Worm (Caenorhabditis elegans) whole organism, L4 larva: Measurements from ENCODE around the gene rnf-113.
A peak's percentile ranks its signal among the peaks of the same experiment; 100 is the strongest.

Experiments used
- F37D6.2 ChIP-seq: sonication (generic microtip); optimal IDR thresholded peaks from 2 replicates; lab custom pipeline; 2016; ENCODE audit warnings: mild to moderate bottlenecking, missing genetic modification characterization, missing compliant biosample characterization
- F44E2.7 ChIP-seq: fragments of 200-800 bp; sonication (Bioruptor generic); IDR thresholded peaks from 2 replicates; pipeline ENCODE4 v2.1.2; 2022; ENCODE audit warnings: missing genetic modification characterization, missing compliant biosample characterization
- F49E8.2 ChIP-seq: sonication (generic microtip); optimal IDR thresholded peaks from 2 replicates; lab custom pipeline; 2016; ENCODE audit warnings: missing compliant biosample characterization, mild to moderate bottlenecking, missing genetic modification characterization, borderline replicate concordance
- R02D3.7 ChIP-seq: fragments of 150-350 bp; sonication (generic microtip); optimal IDR thresholded peaks from 3 replicates; lab custom pipeline; 2014; ENCODE audit warnings: missing biosample characterization, missing genetic modification characterization
- T20F7.1 ChIP-seq: fragments of 200-800 bp; sonication (Bioruptor generic); optimal IDR thresholded peaks from 2 replicates; lab custom pipeline; 2018; ENCODE audit warnings: mild to moderate bottlenecking, missing genetic modification characterization, missing compliant biosample characterization
- T26A8.4 ChIP-seq: fragments of 200-800 bp; sonication (Bioruptor generic); IDR thresholded peaks from 2 replicates; pipeline ENCODE4 v1.3.6; 2022; ENCODE audit warnings: missing genetic modification characterization, missing compliant biosample characterization
- Y105C5A.15 ChIP-seq: fragments of 200-800 bp; sonication (Bioruptor generic); IDR thresholded peaks from 2 replicates; pipeline ENCODE4 v1.3.6; 2022; ENCODE audit warnings: missing genetic modification characterization, missing compliant biosample characterization
- Y48G9A.11 ChIP-seq: fragments of 200-800 bp; sonication (Bioruptor generic); IDR thresholded peaks from 2 replicates; pipeline ENCODE4 v1.3.6; 2022; ENCODE audit warnings: missing genetic modification reagents, missing genetic modification characterization, missing compliant biosample characterization
- ZK337.2 ChIP-seq: fragments of 200-800 bp; sonication (Bioruptor generic); IDR thresholded peaks from 2 replicates; pipeline ENCODE4 v1.3.6; 2022; ENCODE audit warnings: missing genetic modification reagents, missing genetic modification characterization, missing compliant biosample characterization
- ZK546.5 ChIP-seq, 2 experiments: sonication (generic microtip); optimal IDR thresholded peaks; 2 replicates each; lab custom pipeline; 2017; ENCODE audit warnings: missing biosample characterization in 2 of 2, missing genetic modification characterization in 2 of 2
- aha-1 ChIP-seq: fragments of 150-350 bp; peaks from one replicate; lab custom pipeline; 2014; ENCODE audit warnings: missing biosample characterization, missing genetic modification characterization
- ama-1 ChIP-seq: fragments of 150-350 bp; optimal IDR thresholded peaks from 2 replicates; lab custom pipeline; 2014; ENCODE audit warnings: inconsistent platforms, mixed read lengths
- ceh-28 ChIP-seq: fragments of 150-350 bp; optimal IDR thresholded peaks from 2 replicates; lab custom pipeline; 2014; ENCODE audit warnings: missing biosample characterization, missing genetic modification reagents, missing genetic modification characterization
- ceh-82 ChIP-seq: sonication (generic microtip); optimal IDR thresholded peaks from 2 replicates; lab custom pipeline; 2017; ENCODE audit warnings: missing biosample characterization, missing genetic modification characterization
- ces-1 ChIP-seq: fragments of 150-350 bp; sonication (generic microtip); optimal IDR thresholded peaks from 4 replicates; lab custom pipeline; 2014; ENCODE audit warnings: missing biosample characterization, missing genetic modification reagents, missing genetic modification characterization
- ctbp-1 ChIP-seq: fragments of 200-800 bp; sonication (Bioruptor generic); IDR thresholded peaks from 2 replicates; pipeline ENCODE4 v1.3.6; 2022; ENCODE audit warnings: missing genetic modification reagents, missing genetic modification characterization, missing compliant biosample characterization
- daf-16 ChIP-seq, 3 experiments: sonication (generic microtip); optimal IDR thresholded peaks; 2 replicates each; lab custom pipeline; 2016 to 2017; ENCODE audit warnings: missing genetic modification characterization in 3 of 3, missing genetic modification reagents in 3 of 3, mild to moderate bottlenecking in 2 of 3, missing compliant biosample characterization in 2 of 3, missing biosample characterization in 1 of 3, moderate library complexity in 1 of 3
- daf-8 ChIP-seq: fragments of 200-800 bp; sonication (Bioruptor generic); IDR thresholded peaks from 2 replicates; pipeline ENCODE4 v1.3.6; 2022; ENCODE audit warnings: missing genetic modification characterization, missing compliant biosample characterization
- dmd-8 ChIP-seq: fragments of 200-800 bp; sonication (Bioruptor generic); IDR thresholded peaks from 2 replicates; pipeline ENCODE4 v1.3.6; 2022; ENCODE audit warnings: missing genetic modification characterization, missing compliant biosample characterization
- dve-1 ChIP-seq: sonication (generic microtip); optimal IDR thresholded peaks from 2 replicates; lab custom pipeline; 2017; ENCODE audit warnings: antibody characterized with exemption, mild to moderate bottlenecking, missing genetic modification characterization, missing compliant biosample characterization; ENCODE audit not compliant: insufficient read depth
- egl-27 ChIP-seq: sonication (generic microtip); optimal IDR thresholded peaks from 3 replicates; lab custom pipeline; 2017; ENCODE audit warnings: missing biosample characterization, missing genetic modification reagents, missing genetic modification characterization
- hlh-11 ChIP-seq: fragments of 200-800 bp; sonication (Bioruptor generic); optimal IDR thresholded peaks from 2 replicates; lab custom pipeline; 2018; ENCODE audit warnings: mild to moderate bottlenecking, missing genetic modification characterization, missing compliant biosample characterization
- lin-1 ChIP-seq: fragments of 200-800 bp; sonication (Bioruptor generic); IDR thresholded peaks from 2 replicates; pipeline ENCODE4 v1.3.6; 2022; ENCODE audit warnings: missing genetic modification reagents, missing genetic modification characterization, missing compliant biosample characterization
- lin-13 ChIP-seq: fragments of 150-350 bp; optimal IDR thresholded peaks from 2 replicates; lab custom pipeline; 2014; ENCODE audit warnings: missing biosample characterization, missing genetic modification reagents, missing genetic modification characterization
- lin-15B ChIP-seq: fragments of 150-350 bp; sonication (generic microtip); optimal IDR thresholded peaks from 3 replicates; lab custom pipeline; 2014; ENCODE audit warnings: missing biosample characterization, missing genetic modification characterization
- lin-39 ChIP-seq: fragments of 150-350 bp; optimal IDR thresholded peaks from 2 replicates; lab custom pipeline; 2014; ENCODE audit warnings: missing biosample characterization, missing genetic modification reagents, missing genetic modification characterization
- lir-3 ChIP-seq: sonication (generic microtip); optimal IDR thresholded peaks from 2 replicates; lab custom pipeline; 2016; ENCODE audit warnings: mild to moderate bottlenecking, missing genetic modification characterization, missing compliant biosample characterization
- madf-5 ChIP-seq, 2 experiments: fragments of 200-800 bp; sonication (Bioruptor generic); IDR thresholded peaks; 2 replicates each; pipeline ENCODE4 v1.3.6; 2022; ENCODE audit warnings: missing compliant biosample characterization in 2 of 2, missing genetic modification characterization in 2 of 2
- madf-9 ChIP-seq: fragments of 200-800 bp; sonication (Bioruptor generic); conservative IDR thresholded peaks from 2 replicates; pipeline ENCODE4 v1.3.6; 2022; ENCODE audit warnings: missing genetic modification reagents, missing genetic modification characterization, missing compliant biosample characterization
- mdt-29 ChIP-seq: fragments of 200-800 bp; sonication (Bioruptor generic); IDR thresholded peaks from 2 replicates; pipeline ENCODE4 v1.3.6; 2022; ENCODE audit warnings: missing genetic modification reagents, missing genetic modification characterization, missing compliant biosample characterization
- mes-2 ChIP-seq: sonication (generic microtip); optimal IDR thresholded peaks from 2 replicates; lab custom pipeline; 2016; ENCODE audit warnings: missing genotype, mild to moderate bottlenecking, missing genetic modification characterization, missing compliant biosample characterization; ENCODE audit not compliant: poor library complexity, severe bottlenecking
- nhr-102 ChIP-seq: sonication (generic microtip); optimal IDR thresholded peaks from 2 replicates; lab custom pipeline; 2016; ENCODE audit warnings: mild to moderate bottlenecking, missing genetic modification characterization, moderate library complexity, missing compliant biosample characterization
- nhr-237 ChIP-seq: sonication (generic microtip); optimal IDR thresholded peaks from 2 replicates; lab custom pipeline; 2017; ENCODE audit warnings: missing biosample characterization, missing genetic modification characterization
- nhr-41 ChIP-seq: fragments of 200-800 bp; sonication (Bioruptor generic); IDR thresholded peaks from 2 replicates; pipeline ENCODE4 v1.3.6; 2022; ENCODE audit warnings: missing genetic modification reagents, missing genetic modification characterization, missing compliant biosample characterization
- nhr-42 ChIP-seq: fragments of 200-800 bp; sonication (Bioruptor generic); IDR thresholded peaks from 2 replicates; pipeline ENCODE4 v1.3.6; 2022; ENCODE audit warnings: missing genetic modification characterization, missing compliant biosample characterization
- nhr-76 ChIP-seq: fragments of 150-350 bp; optimal IDR thresholded peaks from 2 replicates; lab custom pipeline; 2014; ENCODE audit warnings: missing biosample characterization, missing genetic modification characterization
- pha-4 ChIP-seq, 2 experiments: fragments of 150-350 bp in 1 of 2; fragments of 200-800 bp in 1 of 2; sonication (Bioruptor generic) in 1 of 2; IDR thresholded peaks in 1 of 2; optimal IDR thresholded peaks in 1 of 2; 2 replicates each; pipeline versions ENCODE4 v1.3.6 to Lab custom; 2014 to 2022; ENCODE audit warnings: missing genetic modification characterization in 2 of 2, missing genetic modification reagents in 2 of 2, missing biosample characterization in 1 of 2, missing compliant biosample characterization in 1 of 2
- pqm-1 ChIP-seq: sonication (generic microtip); optimal IDR thresholded peaks from 2 replicates; lab custom pipeline; 2017; ENCODE audit warnings: missing biosample characterization, missing genetic modification characterization
- sdz-12 ChIP-seq: fragments of 200-800 bp; sonication (Bioruptor generic); optimal IDR thresholded peaks from 2 replicates; lab custom pipeline; 2018; ENCODE audit warnings: mild to moderate bottlenecking, missing genetic modification characterization, missing compliant biosample characterization
- set-16 ChIP-seq: fragments of 200-800 bp; sonication (Bioruptor generic); IDR thresholded peaks from 2 replicates; pipeline ENCODE4 v1.3.6; 2022; ENCODE audit warnings: missing genetic modification reagents, missing genetic modification characterization, missing compliant biosample characterization
- snpc-1.2 ChIP-seq: fragments of 200-800 bp; sonication (Bioruptor generic); IDR thresholded peaks from 2 replicates; pipeline ENCODE4 v1.3.6; 2022; ENCODE audit warnings: missing genetic modification reagents, missing genetic modification characterization, missing compliant biosample characterization
- tra-1 ChIP-seq: fragments of 200-800 bp; sonication (Bioruptor generic); IDR thresholded peaks from 2 replicates; pipeline ENCODE4 v1.3.6; 2022; ENCODE audit warnings: missing genetic modification reagents, missing genetic modification characterization, missing compliant biosample characterization
- unc-130 ChIP-seq: sonication (generic microtip); optimal IDR thresholded peaks from 2 replicates; lab custom pipeline; 2016; ENCODE audit warnings: missing genetic modification reagents, missing genetic modification characterization, missing compliant biosample characterization
- unc-39 ChIP-seq: sonication (generic microtip); optimal IDR thresholded peaks from 2 replicates; lab custom pipeline; 2017; ENCODE audit warnings: missing biosample characterization, missing genetic modification characterization
- unc-62 ChIP-seq, 3 experiments: fragments of 150-350 bp in 1 of 3; sonication (generic microtip); optimal IDR thresholded peaks in 2 of 3; peaks in 1 of 3; 1 replicate in 1 of 3; 2 replicates in 2 of 3; lab custom pipeline; 2014 to 2017; ENCODE audit warnings: missing biosample characterization in 3 of 3, missing genetic modification characterization in 3 of 3, missing genetic modification reagents in 3 of 3, missing genotype in 1 of 3
- zip-11 ChIP-seq: fragments of 200-800 bp; sonication (Bioruptor generic); IDR thresholded peaks from 2 replicates; pipeline ENCODE4 v1.3.6; 2022; ENCODE audit warnings: missing genetic modification characterization, missing compliant biosample characterization

Gene rnf-113

ce11 chrIII:10759050-10760023 lies 1.9 kb upstream of the rnf-113 start, which contains the start of gene tasp-1 (continued):
- TF ChIP-seq dmd-8 (GFP tag; lab: Robert Waterston, UW) (peak; percentile 96), ctbp-1 (peak; percentile 100), ZK337.2 (GFP tag; lab: Robert Waterston, UW) (peak; percentile 96), ceh-28 (peak; percentile 96), lin-39 (tag; lab: Kevin White, UChicago) (peak; percentile 56), mdt-29 (GFP tag; lab: Robert Waterston, UW) (peak; percentile 100), pha-4 (GFP tag; IDR thresholded peaks at IDR 0.05; lab: Robert Waterston, UW) (peak; percentile 99), pha-4 (tag; optimal IDR thresholded peaks at IDR 0.05; lab: Kevin White, UChicago) (no peak), daf-16 (GFP tag; optimal IDR thresholded peaks at IDR 0.05; lab: Kevin White, UChicago) (peak; percentile 94 to 97), daf-16 (tag; optimal IDR thresholded peaks at IDR 0.05; lab: Kevin White, UChicago) (peak; percentile 94), nhr-41 (GFP tag; lab: Robert Waterston, UW) (peak; percentile 99), unc-39 (peak; percentile 62), F49E8.2 (peak; percentile 95), Y105C5A.15 (peak; percentile 98), lin-13 (peak; percentile 100), F37D6.2 (peak; percentile 98), lin-1 (GFP tag; lab: Robert Waterston, UW) (peak; percentile 99), zip-11 (GFP tag; lab: Robert Waterston, UW) (peak; percentile 80; the same call in 1 of the 2 replicates), Y48G9A.11 (GFP tag; lab: Robert Waterston, UW) (peak; percentile 96), nhr-237 (tag; lab: Kevin White, UChicago) (peak; percentile 87), lir-3 (tag; lab: Kevin White, UChicago) (peak; percentile 91), set-16 (GFP tag; lab: Robert Waterston, UW) (peak; percentile 99), mes-2 (tag; lab: Kevin White, UChicago) (peak; percentile 100), hlh-11 (tag; lab: Kevin White, UChicago) (peak; percentile 100), ama-1 (lab: Kevin White, UChicago) (peak; percentile 77), unc-62 (GFP tag; optimal IDR thresholded peaks at IDR 0.05 in 1 of 2; lab: Kevin White, UChicago) (peak; percentile 68 to 100), unc-62 (tag; optimal IDR thresholded peaks at IDR 0.05; lab: Kevin White, UChicago) (peak; percentile 90), daf-8 (GFP tag; lab: Robert Waterston, UW) (peak; percentile 99), madf-5 (GFP tag; IDR thresholded peaks at IDR 0.05; lab: Robert Waterston, UW) (peak; percentile 99), F44E2.7 (GFP tag; lab: Robert Waterston, UW) (peak; percentile 100), ZK546.5 (tag; optimal IDR thresholded peaks at IDR 0.05; lab: Kevin White, UChicago) (peak in 1 of 2 experiments; percentile 89), lin-15B (tag; lab: Kevin White, UChicago) (peak; percentile 99), ceh-82 (tag; lab: Kevin White, UChicago) (peak; percentile 88), pqm-1 (tag; lab: Kevin White, UChicago) (peak; percentile 86), egl-27 (tag; lab: Kevin White, UChicago) (peak; percentile 88), unc-130 (GFP tag; lab: Kevin White, UChicago) (peak; percentile 99), T26A8.4 (GFP tag; lab: Robert Waterston, UW) (peak; percentile 100), nhr-76 (tag; lab: Kevin White, UChicago) (peak; percentile 82), nhr-42 (GFP tag; lab: Robert Waterston, UW) (peak; percentile 100), dve-1 (peak; percentile 100), madf-9 (GFP tag; lab: Robert Waterston, UW) (peak; percentile 100), aha-1 (tag; lab: Kevin White, UChicago) (peak; percentile 100), tra-1 (GFP tag; lab: Robert Waterston, UW) (peak; percentile 100), nhr-102 (peak; percentile 99), T20F7.1 (GFP tag; lab: Kevin White, UChicago) (peak; percentile 99), R02D3.7 (peak; percentile 71), sdz-12 (GFP tag; lab: Kevin White, UChicago) (peak; percentile 100), snpc-1.2 (peak; percentile 93), ces-1 (GFP tag; lab: Kevin White, UChicago) (peak; percentile 94)
